Worm (Caenorhabditis elegans): ENCODE results near the gene mnr-1.
A peak's percentile ranks its signal among the peaks of the same experiment; 100 is the strongest.

The mnr-1 gene

DNA sequence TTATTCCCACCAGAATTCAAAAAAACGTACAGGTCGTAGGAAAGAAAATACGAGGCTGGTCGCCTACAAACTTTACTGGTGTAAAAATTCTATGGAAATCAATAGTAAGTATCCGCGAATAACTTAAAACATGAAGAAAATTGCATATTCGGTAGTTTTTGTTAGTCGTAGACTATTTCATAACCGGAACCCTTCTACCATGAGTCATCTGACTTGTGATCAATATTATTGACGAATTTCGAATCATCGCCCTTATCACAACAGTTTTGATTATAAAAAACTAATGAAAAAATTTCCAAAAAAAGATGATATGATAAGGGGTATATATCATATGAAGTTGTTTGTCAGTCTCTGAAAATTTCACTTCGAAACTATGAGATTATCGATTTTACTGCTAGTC is 5.6 kb downstream of the mnr-1 start, which contains the start of gene W01F3.2:
Gene W01F3.2 (plus strand): TSS at position 301 of the 400 bp plus-strand sequence.
- no peak for TF ChIP-seq nhr-11 (tag; optimal IDR thresholded peaks at IDR 0.05)

DNA sequence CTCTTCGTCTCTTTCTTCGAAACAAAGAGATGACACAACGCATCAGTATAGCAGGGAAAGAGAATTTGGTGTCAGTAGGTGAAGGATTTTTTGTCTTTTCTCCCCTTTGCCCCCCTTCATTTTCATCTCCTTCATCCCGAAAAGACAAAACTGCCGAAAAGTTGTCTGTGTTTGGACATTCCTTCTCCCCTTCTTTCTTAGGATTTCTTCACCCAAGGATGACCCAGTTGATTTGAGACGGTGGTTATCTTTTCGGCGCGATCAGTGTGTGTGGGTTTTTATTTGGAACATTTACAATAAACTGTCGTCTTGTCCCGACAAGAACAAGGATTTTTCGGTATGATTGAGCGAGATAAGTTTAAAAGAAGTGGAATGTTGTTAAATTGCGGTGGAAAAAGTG is 8.0 kb downstream of the mnr-1 start:
- TF ChIP-seq elt-3 (tag; optimal IDR thresholded peaks at IDR 0.05) (no peak), ZK546.5 (tag; optimal IDR thresholded peaks at IDR 0.05) (no peak), nhr-23 (tag; optimal IDR thresholded peaks at IDR 0.05) (peak; percentile 74)

DNA sequence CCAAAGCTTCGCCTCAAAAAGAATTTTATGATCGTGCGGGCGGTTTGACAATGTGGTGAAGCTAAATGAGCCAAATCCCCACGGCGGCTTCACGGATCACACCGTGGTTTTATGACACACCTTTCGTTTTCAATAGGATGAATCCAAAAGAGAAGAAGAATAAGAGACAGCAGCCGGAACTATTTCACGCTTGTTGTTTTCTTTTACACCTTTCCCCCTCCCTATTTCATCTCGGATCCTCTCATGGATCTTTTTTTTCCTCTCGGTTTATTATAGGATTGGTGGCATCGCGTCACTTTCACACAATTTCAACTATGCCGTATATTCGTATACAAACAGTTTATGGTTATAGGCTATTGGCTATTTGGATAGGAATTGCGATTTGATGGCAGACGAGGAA is 9.3 kb downstream of the mnr-1 start:
- no peak for TF ChIP-seq tbx-2 (tag; optimal IDR thresholded peaks at IDR 0.05)
- no peak for TF ChIP-seq elt-2 (tag; optimal IDR thresholded peaks at IDR 0.05)
- no peak for TF ChIP-seq ceh-82 (tag; optimal IDR thresholded peaks at IDR 0.05)
- no peak for TF ChIP-seq nhr-237 (tag; optimal IDR thresholded peaks at IDR 0.05)
- no peak for TF ChIP-seq fkh-10 (GFP tag; optimal IDR thresholded peaks at IDR 0.05)
- TF ChIP-seq mml-1 (tag; optimal IDR thresholded peaks at IDR 0.05) = no peak
- TF ChIP-seq pha-4 (tag; optimal IDR thresholded peaks at IDR 0.05) = no peak
- TF ChIP-seq nhr-67 (tag; optimal IDR thresholded peaks at IDR 0.05) = no peak
- no peak for TF ChIP-seq unc-39 (tag; optimal IDR thresholded peaks at IDR 0.05)
- no peak for TF ChIP-seq fos-1 (tag; optimal IDR thresholded peaks at IDR 0.05)
- TF ChIP-seq nhr-43 (tag; optimal IDR thresholded peaks at IDR 0.05; ENCODE audit: poor library complexity, severe bottlenecking) = no peak
- no peak for TF ChIP-seq nhr-23 (tag; optimal IDR thresholded peaks at IDR 0.05)
- no peak for TF ChIP-seq pqm-1 (tag; optimal IDR thresholded peaks at IDR 0.05)
- no peak for TF ChIP-seq mdl-1 (tag; optimal IDR thresholded peaks at IDR 0.05)
- TF ChIP-seq nhr-77 (tag; optimal IDR thresholded peaks at IDR 0.05) = no peak
- TF ChIP-seq ztf-11 (tag; optimal IDR thresholded peaks at IDR 0.05) = no peak
- no peak for TF ChIP-seq egl-27 (tag; optimal IDR thresholded peaks at IDR 0.05)
- no peak for TF ChIP-seq sea-2 (GFP tag; optimal IDR thresholded peaks at IDR 0.05)
- no peak for TF ChIP-seq R02D3.7 (tag; optimal IDR thresholded peaks at IDR 0.05)

DNA sequence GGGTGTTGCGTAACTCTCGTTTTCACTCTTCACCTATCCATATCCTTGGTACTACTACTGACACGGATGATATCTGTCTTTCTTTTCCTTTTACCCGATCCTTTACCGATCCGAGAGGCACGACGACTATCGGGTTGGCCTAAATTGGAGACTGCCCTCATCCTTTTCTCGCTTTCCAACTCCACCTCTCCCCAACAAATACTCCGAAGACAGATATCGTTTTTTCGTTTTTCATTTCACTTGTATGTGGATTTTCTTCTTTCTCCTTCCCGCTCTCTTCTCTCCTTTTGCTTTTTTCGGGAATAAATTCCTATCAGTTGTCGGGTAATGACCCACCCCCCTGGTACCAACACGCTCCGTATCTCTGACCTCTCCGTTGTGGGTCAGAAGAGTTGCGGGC is 10.5 kb downstream of the mnr-1 start:
- peak; percentile 37 for TF ChIP-seq nhr-23 (tag; optimal IDR thresholded peaks at IDR 0.05)
- TF ChIP-seq egl-27 (tag; optimal IDR thresholded peaks at IDR 0.05) = no peak

DNA sequence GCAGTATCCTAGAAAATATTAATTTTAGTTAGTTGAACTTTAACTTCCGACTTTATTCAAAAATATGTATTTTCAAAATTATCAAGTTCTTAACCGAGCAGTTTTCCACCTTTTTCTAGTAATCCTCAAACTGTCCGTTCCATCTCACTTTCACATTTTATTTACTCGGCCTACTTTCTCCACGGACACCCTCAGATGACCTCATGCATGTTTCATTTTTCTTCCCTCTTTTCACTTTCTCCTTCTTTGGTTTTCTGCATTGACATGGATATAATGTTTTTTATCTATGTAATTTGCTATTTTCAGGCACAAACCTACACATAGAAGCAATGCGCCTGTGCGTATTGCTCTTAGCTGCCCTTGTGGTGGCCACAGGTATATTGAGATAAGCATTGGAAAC is 12.5 kb downstream of the mnr-1 start, which contains the start of gene mlt-11:
Gene mlt-11 (plus strand): TSS at position 301 of the 400 bp plus-strand sequence.
- TF ChIP-seq fos-1 (tag; optimal IDR thresholded peaks at IDR 0.05) (no peak), nhr-76 (tag; optimal IDR thresholded peaks at IDR 0.05) (no peak), ceh-16 (tag; optimal IDR thresholded peaks at IDR 0.05) (no peak), elt-3 (tag; optimal IDR thresholded peaks at IDR 0.05) (no peak), ztf-11 (tag; optimal IDR thresholded peaks at IDR 0.05) (no peak), aly-2 (tag; optimal IDR thresholded peaks at IDR 0.05) (no peak)

DNA sequence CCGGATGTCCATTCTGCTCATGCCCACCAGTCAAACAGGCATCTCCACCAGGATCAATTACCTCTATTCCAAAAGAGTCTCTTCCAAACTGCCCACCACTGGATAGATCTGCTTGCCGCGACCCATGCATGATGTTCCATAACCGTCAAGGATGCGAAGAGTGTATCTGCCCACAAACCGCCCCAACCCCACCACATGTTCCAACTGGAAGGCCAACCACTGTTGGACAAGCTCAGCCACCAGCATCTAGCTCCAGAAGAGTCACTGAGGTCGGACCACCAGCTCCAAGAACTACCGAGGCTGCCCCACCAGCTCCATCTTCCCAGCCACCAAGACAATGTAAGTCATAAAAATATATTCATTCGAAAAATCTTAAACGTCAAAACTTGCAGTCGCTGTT is 16.2 kb downstream of the mnr-1 start:
- TF ChIP-seq nhr-11 (tag; optimal IDR thresholded peaks at IDR 0.05) = no peak
- no peak for TF ChIP-seq ztf-11 (tag; optimal IDR thresholded peaks at IDR 0.05)
- no peak for TF ChIP-seq lin-15B (tag; optimal IDR thresholded peaks at IDR 0.05)
- no peak for TF ChIP-seq eor-1 (tag; optimal IDR thresholded peaks at IDR 0.05)
- TF ChIP-seq elt-2 (tag; optimal IDR thresholded peaks at IDR 0.05) = no peak
- no peak for TF ChIP-seq unc-39 (tag; optimal IDR thresholded peaks at IDR 0.05)
- TF ChIP-seq pha-4 (tag; optimal IDR thresholded peaks at IDR 0.05) = no peak
- TF ChIP-seq skn-1 (tag; optimal IDR thresholded peaks at IDR 0.05) = no peak
- TF ChIP-seq R02D3.7 (tag; optimal IDR thresholded peaks at IDR 0.05) = no peak
- no peak for TF ChIP-seq mml-1 (tag; optimal IDR thresholded peaks at IDR 0.05)
- TF ChIP-seq nhr-237 (tag; optimal IDR thresholded peaks at IDR 0.05) = no peak
- TF ChIP-seq daf-12 (tag; optimal IDR thresholded peaks at IDR 0.05) = no peak
- no peak for TF ChIP-seq elt-3 (tag; optimal IDR thresholded peaks at IDR 0.05)
- no peak for TF ChIP-seq ceh-16 (tag; optimal IDR thresholded peaks at IDR 0.05)
- no peak for TF ChIP-seq ZK546.5 (tag; optimal IDR thresholded peaks at IDR 0.05)
- no peak for TF ChIP-seq elt-1 (tag; optimal IDR thresholded peaks at IDR 0.05)

DNA sequence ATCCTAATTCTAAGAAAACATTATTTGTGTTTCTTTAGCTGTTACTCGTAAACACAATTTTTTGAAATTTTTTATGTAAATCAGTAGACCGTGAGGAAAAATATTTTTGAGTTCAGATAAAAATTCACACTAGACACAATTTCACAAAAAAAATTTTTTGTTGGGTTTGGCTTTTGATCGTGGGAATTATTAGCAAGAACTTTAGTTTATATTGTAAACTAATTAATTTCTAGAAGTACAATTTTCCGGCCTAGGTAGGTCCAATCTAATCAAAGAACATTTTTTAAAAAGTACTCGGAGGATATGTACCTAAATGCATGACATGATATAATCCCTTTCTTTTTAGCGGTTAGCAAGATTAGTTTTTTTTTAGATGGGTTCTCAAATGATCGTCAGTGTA is 25.7 kb downstream of the mnr-1 start:
- no peak for TF ChIP-seq lin-15B (tag; optimal IDR thresholded peaks at IDR 0.05)
- no peak for TF ChIP-seq eor-1 (tag; optimal IDR thresholded peaks at IDR 0.05)
